Fruit fly (Drosophila melanogaster) whole organism, embryonic: ENCODE results near the gene CG18180.

Experiments
- ATbp ChIP-seq: fragments of 200-800 bp; sonication (Bioruptor generic); optimal IDR thresholded peaks from 2 replicates; lab custom pipeline; 2017; ENCODE audit warnings: missing biosample characterization, mild to moderate bottlenecking, missing genetic modification characterization, missing genetic modification reagents
- Awh ChIP-seq: fragments of 200-800 bp; sonication (Bioruptor generic); IDR thresholded peaks from 2 replicates; pipeline ENCODE4, ENCODE4 v1.3.6; 2022; ENCODE audit warnings: missing biosample characterization, missing genetic modification characterization
- CG10147 ChIP-seq: fragments of 200-800 bp; sonication (Bioruptor generic); optimal IDR thresholded peaks from 2 replicates; lab custom pipeline; 2019; ENCODE audit warnings: missing biosample characterization, mild to moderate bottlenecking, missing genetic modification characterization, moderate library complexity
- CG10366 ChIP-seq: fragments of 200-800 bp; sonication (Bioruptor generic); IDR thresholded peaks from 2 replicates; pipeline ENCODE4 v1.3.6; 2022; ENCODE audit warnings: missing biosample characterization, missing genetic modification characterization
- CG12769 ChIP-seq: fragments of 200-800 bp; sonication (Bioruptor generic); optimal IDR thresholded peaks from 2 replicates; lab custom pipeline; 2019; ENCODE audit warnings: missing biosample characterization, mild to moderate bottlenecking, missing genetic modification characterization, moderate library complexity
- CG14965 ChIP-seq: fragments of 200-800 bp; sonication (Bioruptor generic); optimal IDR thresholded peaks from 2 replicates; lab custom pipeline; 2016; ENCODE audit warnings: missing biosample characterization, missing genetic modification characterization, borderline replicate concordance
- CG15073 ChIP-seq: fragments of 200-800 bp; sonication (Bioruptor generic); optimal IDR thresholded peaks from 2 replicates; lab custom pipeline; 2016; ENCODE audit warnings: missing biosample characterization, missing genetic modification characterization
- CG15601 ChIP-seq: fragments of 200-800 bp; sonication (Bioruptor generic); optimal IDR thresholded peaks from 3 replicates; lab custom pipeline; 2019; ENCODE audit warnings: missing biosample characterization, mild to moderate bottlenecking, missing genetic modification characterization, moderate library complexity
- CG17829 ChIP-seq: fragments of 200-800 bp; optimal IDR thresholded peaks from 2 replicates; lab custom pipeline; 2019; ENCODE audit warnings: missing biosample characterization, mild to moderate bottlenecking, missing genetic modification characterization, moderate library complexity
- CG1792 ChIP-seq: fragments of 200-800 bp; sonication (Bioruptor generic); optimal IDR thresholded peaks from 2 replicates; lab custom pipeline; 2016; ENCODE audit warnings: missing biosample characterization, missing genetic modification characterization
- CG18619 ChIP-seq: fragments of 200-800 bp; sonication (Bioruptor generic); optimal IDR thresholded peaks from 3 replicates; lab custom pipeline; 2017; ENCODE audit warnings: missing biosample characterization, mild to moderate bottlenecking, missing genetic modification characterization
- CG18764 ChIP-seq: fragments of 200-800 bp; sonication (Bioruptor generic); optimal IDR thresholded peaks from 3 replicates; lab custom pipeline; 2016; ENCODE audit warnings: missing biosample characterization, missing genetic modification characterization
- CG2120 ChIP-seq: fragments of 200-800 bp; sonication (Bioruptor generic); optimal IDR thresholded peaks from 3 replicates; lab custom pipeline; 2016; ENCODE audit warnings: missing biosample characterization, missing genetic modification characterization
- CG30431 ChIP-seq: fragments of 200-800 bp; sonication (Bioruptor generic); optimal IDR thresholded peaks from 2 replicates; lab custom pipeline; 2017; ENCODE audit warnings: missing biosample characterization, missing genetic modification characterization
- CG31224 ChIP-seq: fragments of 200-800 bp; sonication (Bioruptor generic); IDR thresholded peaks from 2 replicates; pipeline ENCODE4 v1.3.6; 2022; ENCODE audit warnings: missing biosample characterization, missing genetic modification characterization
- CG31365 ChIP-seq: fragments of 200-800 bp; sonication (Bioruptor generic); optimal IDR thresholded peaks from 2 replicates; lab custom pipeline; 2018; ENCODE audit warnings: missing biosample characterization, mild to moderate bottlenecking, missing genetic modification characterization
- CG3995 ChIP-seq: fragments of 200-800 bp; sonication (Bioruptor generic); optimal IDR thresholded peaks from 3 replicates; lab custom pipeline; 2016; ENCODE audit warnings: missing biosample characterization, missing genetic modification characterization
- CG4282 ChIP-seq: fragments of 200-800 bp; sonication (Bioruptor generic); optimal IDR thresholded peaks from 2 replicates; lab custom pipeline; 2016; ENCODE audit warnings: missing biosample characterization, missing genetic modification characterization
- CG4360 ChIP-seq: fragments of 200-800 bp; sonication (Bioruptor generic); IDR thresholded peaks from 2 replicates; pipeline ENCODE4 v1.3.6; 2022; ENCODE audit warnings: missing biosample characterization, missing genetic modification characterization
- CG43689 ChIP-seq: fragments of 200-800 bp; sonication (Bioruptor generic); IDR thresholded peaks from 2 replicates; pipeline ENCODE4 v1.3.6; 2022; ENCODE audit warnings: missing biosample characterization, missing genetic modification characterization
- CG7271 ChIP-seq: fragments of 200-800 bp; sonication (Bioruptor generic); optimal IDR thresholded peaks from 2 replicates; lab custom pipeline; 2018; ENCODE audit warnings: missing biosample characterization, mild to moderate bottlenecking, missing genetic modification characterization, moderate library complexity
- CG8924 ChIP-seq: fragments of 200-800 bp; optimal IDR thresholded peaks from 3 replicates; lab custom pipeline; 2019; ENCODE audit warnings: missing biosample characterization, mild to moderate bottlenecking, missing genetic modification characterization, moderate library complexity
- CG8944 ChIP-seq: fragments of 200-800 bp; sonication (Bioruptor generic); optimal IDR thresholded peaks from 3 replicates; lab custom pipeline; 2016; ENCODE audit warnings: missing biosample characterization, missing genetic modification characterization
- Camta ChIP-seq: fragments of 200-800 bp; sonication (Bioruptor generic); optimal IDR thresholded peaks from 2 replicates; lab custom pipeline; 2016; ENCODE audit warnings: missing biosample characterization, missing genetic modification characterization
- HLH3B ChIP-seq: fragments of 200-800 bp; sonication (Bioruptor generic); IDR thresholded peaks from 2 replicates; pipeline ENCODE4 v1.3.6; 2022; ENCODE audit warnings: missing biosample characterization, missing genetic modification characterization
- MBD-R2 ChIP-seq: fragments of 200-800 bp; sonication (Bioruptor generic); IDR thresholded peaks from 2 replicates; pipeline ENCODE4 v1.3.6; 2022; ENCODE audit warnings: missing biosample characterization, missing genetic modification characterization
- Mes4 ChIP-seq: fragments of 200-800 bp; sonication (Bioruptor generic); optimal IDR thresholded peaks from 2 replicates; lab custom pipeline; 2016; ENCODE audit warnings: missing biosample characterization, missing genetic modification characterization
- NK7.1 ChIP-seq: fragments of 200-800 bp; sonication (Bioruptor generic); optimal IDR thresholded peaks from 3 replicates; lab custom pipeline; 2016; ENCODE audit warnings: missing biosample characterization, missing genetic modification characterization
- Nf-YC ChIP-seq: fragments of 200-800 bp; optimal IDR thresholded peaks from 3 replicates; lab custom pipeline; 2019; ENCODE audit warnings: missing biosample characterization, mild to moderate bottlenecking, missing genetic modification characterization, moderate library complexity
- Oaz ChIP-seq: fragments of 200-800 bp; sonication (Bioruptor generic); IDR thresholded peaks from 2 replicates; pipeline ENCODE4 v1.3.6; 2022; ENCODE audit warnings: missing biosample characterization, missing genetic modification characterization
- Opbp ChIP-seq: fragments of 200-800 bp; sonication (Bioruptor generic); IDR thresholded peaks from 3 replicates; pipeline ENCODE4 v1.3.6; 2022; ENCODE audit warnings: missing biosample characterization, missing genetic modification characterization; ENCODE audit not compliant: partially characterized antibody
- Sox100B ChIP-seq: fragments of 200-800 bp; sonication (Bioruptor generic); optimal IDR thresholded peaks from 3 replicates; lab custom pipeline; 2018; ENCODE audit warnings: missing biosample characterization, mild to moderate bottlenecking, missing genetic modification characterization
- TFAM ChIP-seq: fragments of 200-800 bp; sonication (Bioruptor generic); optimal IDR thresholded peaks from 2 replicates; lab custom pipeline; 2017; ENCODE audit warnings: missing biosample characterization, missing genetic modification characterization, inconsistent platforms
- ac ChIP-seq: fragments of 200-800 bp; sonication (Bioruptor generic); optimal IDR thresholded peaks from 3 replicates; lab custom pipeline; 2017; ENCODE audit warnings: missing biosample characterization, mild to moderate bottlenecking, missing genetic modification characterization
- aop ChIP-seq: fragments of 200-800 bp; sonication (Bioruptor generic); IDR thresholded peaks from 2 replicates; pipeline ENCODE4 v1.3.6; 2022; ENCODE audit warnings: missing biosample characterization, missing genetic modification characterization
- chm ChIP-seq: fragments of 200-800 bp; sonication (Bioruptor generic); IDR thresholded peaks from 2 replicates; pipeline ENCODE4 v1.3.6; 2022; ENCODE audit warnings: missing biosample characterization, missing genetic modification characterization
- dysf ChIP-seq: fragments of 200-800 bp; sonication (Bioruptor generic); IDR thresholded peaks from 3 replicates; pipeline ENCODE4 v1.3.6; 2022; ENCODE audit warnings: missing biosample characterization, missing genetic modification characterization
- ems ChIP-seq: fragments of 200-800 bp; sonication (Bioruptor generic); optimal IDR thresholded peaks from 3 replicates; lab custom pipeline; 2016; ENCODE audit warnings: missing biosample characterization, missing genetic modification characterization
- eve ChIP-seq, 2 experiments: fragments of >200 bp; optimal IDR thresholded peaks; 2 replicates each; lab custom pipeline; 2017; ENCODE audit warnings: missing biosample characterization in 2 of 2, missing genetic modification characterization in 2 of 2
- exex ChIP-seq: fragments of 200-800 bp; sonication (Bioruptor generic); optimal IDR thresholded peaks from 4 replicates; lab custom pipeline; 2018; ENCODE audit warnings: missing biosample characterization, mild to moderate bottlenecking, missing genetic modification characterization, moderate library complexity
- fd96Cb ChIP-seq: fragments of 200-800 bp; sonication (Bioruptor generic); optimal IDR thresholded peaks from 2 replicates; lab custom pipeline; 2018; ENCODE audit warnings: missing biosample characterization, mild to moderate bottlenecking, missing genetic modification characterization, moderate library complexity
- gro ChIP-seq: fragments of 200-800 bp; sonication (Bioruptor generic); optimal IDR thresholded peaks from 2 replicates; lab custom pipeline; 2016; ENCODE audit warnings: missing biosample characterization, missing genetic modification characterization
- gt ChIP-seq: fragments of 200-800 bp; sonication (Bioruptor generic); IDR thresholded peaks from 2 replicates; pipeline ENCODE4 v1.3.6; 2022; ENCODE audit warnings: missing biosample characterization, missing genetic modification characterization
- hth ChIP-seq: fragments of >200 bp; optimal IDR thresholded peaks from 2 replicates; lab custom pipeline; 2017; ENCODE audit warnings: inconsistent platforms
- slp2 ChIP-seq: fragments of 200-800 bp; sonication (Bioruptor generic); optimal IDR thresholded peaks from 2 replicates; lab custom pipeline; 2016; ENCODE audit warnings: missing biosample characterization, missing genetic modification characterization
- sna ChIP-seq: fragments of 200-800 bp; sonication (Bioruptor generic); IDR thresholded peaks from 2 replicates; pipeline ENCODE4 v1.3.6; 2022; ENCODE audit warnings: missing biosample characterization, missing genetic modification characterization; ENCODE audit not compliant: partially characterized antibody
- tup ChIP-seq: fragments of 200-800 bp; sonication (Bioruptor generic); optimal IDR thresholded peaks from 2 replicates; lab custom pipeline; 2016; ENCODE audit warnings: missing biosample characterization, mild to moderate bottlenecking, missing genetic modification characterization, moderate library complexity
- twi ChIP-seq: fragments of 200-800 bp; optimal IDR thresholded peaks from 2 replicates; lab custom pipeline; 2019; ENCODE audit warnings: missing biosample characterization, mild to moderate bottlenecking, missing genetic modification characterization, moderate library complexity
- vvl ChIP-seq: fragments of 200-800 bp; sonication (Bioruptor generic); IDR thresholded peaks from 2 replicates; pipeline ENCODE4 v1.3.6; 2022; ENCODE audit warnings: missing biosample characterization, missing genetic modification characterization
- wdn ChIP-seq: fragments of 200-800 bp; sonication (Bioruptor generic); IDR thresholded peaks from 2 replicates; pipeline ENCODE4 v1.3.6; 2022; ENCODE audit warnings: missing biosample characterization, missing genetic modification characterization
- wek ChIP-seq: fragments of 200-800 bp; sonication (Bioruptor generic); optimal IDR thresholded peaks from 3 replicates; lab custom pipeline; 2018; ENCODE audit warnings: missing biosample characterization, mild to moderate bottlenecking, missing genetic modification characterization, moderate library complexity
- zfh2 ChIP-seq: fragments of 200-800 bp; sonication (Bioruptor generic); optimal IDR thresholded peaks from 2 replicates; lab custom pipeline; 2016; ENCODE audit warnings: missing biosample characterization, missing genetic modification characterization

CG18180 gene

DNA sequence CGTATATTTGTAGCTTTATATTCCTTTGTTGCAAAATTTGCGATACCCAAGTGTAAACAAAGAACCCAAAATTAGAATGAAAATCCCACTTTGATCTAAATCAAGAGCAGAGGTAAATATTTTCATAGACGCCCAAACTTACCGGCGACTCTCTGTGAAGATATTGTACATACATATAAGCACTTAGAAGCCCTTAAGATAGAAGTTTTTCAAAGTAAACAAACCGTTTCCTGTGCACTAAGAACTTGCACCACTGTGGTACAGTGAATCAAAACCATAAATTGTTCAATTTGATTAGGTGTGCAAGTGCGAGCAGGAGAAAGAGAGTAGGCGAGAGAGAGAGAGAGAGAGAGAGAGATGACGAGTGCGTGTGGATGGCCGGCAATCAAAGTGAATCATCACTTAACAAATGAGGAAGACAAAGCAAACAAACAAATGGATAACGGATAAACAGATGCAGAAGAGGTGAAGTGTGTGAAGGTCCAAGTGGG is 37.2 kb downstream of the CG18180 start (continued):
- peak; percentile 14 for TF ChIP-seq Sox100B (GFP tag; lab: Kevin White, UChicago)
- TF ChIP-seq Nf-YC (tag; lab: Kevin White, UChicago) = no peak
- TF ChIP-seq sna (GFP tag; lab: Robert Waterston, UW) = no peak
- TF ChIP-seq Opbp (GFP tag; lab: Robert Waterston, UW) = no peak
- TF ChIP-seq ems (GFP tag; lab: Kevin White, UChicago) = no peak
- TF ChIP-seq CG8944 (GFP tag; lab: Kevin White, UChicago) = no peak
- TF ChIP-seq CG10147 (GFP tag; lab: Kevin White, UChicago) = no peak
- TF ChIP-seq twi = no peak
- TF ChIP-seq ATbp (GFP tag; lab: Kevin White, UChicago) = peak; percentile 41
- no peak for TF ChIP-seq gt (GFP tag; lab: Robert Waterston, UW)
- no peak for TF ChIP-seq CG43689 (GFP tag; lab: Robert Waterston, UW)
- TF ChIP-seq tup (GFP tag; lab: Kevin White, UChicago) = no peak
- no peak for TF ChIP-seq HLH3B (GFP tag; lab: Robert Waterston, UW)
- no peak for TF ChIP-seq wdn
- TF ChIP-seq CG10366 = no peak
- peak; percentile 29 for TF ChIP-seq CG8924
- TF ChIP-seq CG18764 (GFP tag; lab: Kevin White, UChicago) = no peak
- TF ChIP-seq CG4282 (GFP tag; lab: Kevin White, UChicago) = peak; percentile 53
- no peak for TF ChIP-seq Oaz (GFP tag; lab: Robert Waterston, UW)
- no peak for TF ChIP-seq CG17829 (tag; lab: Kevin White, UChicago)
- TF ChIP-seq CG7271 (tag; lab: Kevin White, UChicago) = no peak
- TF ChIP-seq chm (GFP tag; lab: Robert Waterston, UW) = 0 out of 2 replicates have a peak, but pooled peaks have one; percentile 7
- no peak for TF ChIP-seq Camta (GFP tag; lab: Kevin White, UChicago)
- no peak for TF ChIP-seq CG2120
- no peak for TF ChIP-seq CG31365
- no peak for TF ChIP-seq vvl (GFP tag; lab: Robert Waterston, UW)
- peak; percentile 14 for TF ChIP-seq gro (GFP tag; lab: Kevin White, UChicago)
- TF ChIP-seq CG1792 (GFP tag; lab: Kevin White, UChicago) = no peak
- no peak for TF ChIP-seq Awh (GFP tag; lab: Robert Waterston, UW)
- no peak for TF ChIP-seq CG15073 (GFP tag; lab: Kevin White, UChicago)
- TF ChIP-seq CG4360 (GFP tag; lab: Robert Waterston, UW) = no peak
- no peak for TF ChIP-seq ac
- no peak for TF ChIP-seq CG3995 (GFP tag; lab: Kevin White, UChicago)
- no peak for TF ChIP-seq dysf (GFP tag; lab: Robert Waterston, UW)
- no peak for TF ChIP-seq TFAM (GFP tag; lab: Kevin White, UChicago)
- TF ChIP-seq CG30431 (GFP tag; lab: Kevin White, UChicago) = no peak
- peak in 1 of 2 experiments; percentile 54 for TF ChIP-seq eve (GFP tag; optimal IDR thresholded peaks at IDR 0.05; lab: Kevin White, UChicago)
- no peak for TF ChIP-seq hth
- TF ChIP-seq MBD-R2 (GFP tag; lab: Robert Waterston, UW) = no peak
- TF ChIP-seq NK7.1 = no peak
- no peak for TF ChIP-seq CG18619
- TF ChIP-seq CG15601 (tag; lab: Kevin White, UChicago) = peak; percentile 15
- TF ChIP-seq CG31224 (GFP tag; lab: Robert Waterston, UW) = no peak
- no peak for TF ChIP-seq CG14965 (GFP tag; lab: Kevin White, UChicago)
- no peak for TF ChIP-seq Mes4 (GFP tag; lab: Kevin White, UChicago)
- no peak for TF ChIP-seq wek
- no peak for TF ChIP-seq exex (tag; lab: Kevin White, UChicago)
- no peak for TF ChIP-seq aop (GFP tag; lab: Robert Waterston, UW)
- no peak for TF ChIP-seq CG12769
- TF ChIP-seq slp2 (GFP tag; lab: Kevin White, UChicago) = no peak
- no peak for TF ChIP-seq fd96Cb
- no peak for TF ChIP-seq zfh2 (GFP tag; lab: Kevin White, UChicago)
